Fruit fly (Drosophila melanogaster): ENCODE results near the gene CG7872.

Gene CG7872

DNA sequence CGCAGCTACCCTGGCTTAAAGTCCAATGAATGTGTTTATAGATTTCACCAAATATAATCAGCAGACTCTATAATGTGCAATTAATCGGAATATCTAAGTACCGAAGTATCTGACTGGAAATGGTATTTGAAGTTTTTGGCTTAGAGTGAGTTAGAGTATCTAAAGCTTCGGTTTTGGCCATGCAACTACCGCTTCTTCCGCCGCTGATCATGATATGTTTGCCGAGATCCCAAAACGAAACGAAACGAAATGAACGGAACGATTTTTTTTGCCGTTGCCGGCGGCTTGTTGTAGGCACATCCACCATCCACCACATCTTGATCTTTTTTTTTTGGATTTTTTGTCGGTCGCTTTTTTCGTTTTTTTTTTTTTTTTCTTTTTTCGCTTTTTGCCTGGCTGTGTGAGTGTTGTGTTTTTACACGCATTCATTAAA is 45.0 kb downstream of the CG7872 start (continued):
- peak; percentile 8 for TF ChIP-seq CG31388 (GFP tag; optimal IDR thresholded peaks at IDR 0.05)
- peak; percentile 12 for TF ChIP-seq CG17186 (GFP tag; optimal IDR thresholded peaks at IDR 0.05)
- TF ChIP-seq Aef1 (GFP tag; IDR thresholded peaks at IDR 0.05): peak; percentile 86
- no peak for TF ChIP-seq hbn (GFP tag; IDR thresholded peaks at IDR 0.05; ENCODE audit: partially characterized antibody)
- peak; percentile 78 for TF ChIP-seq Awh (GFP tag; IDR thresholded peaks at IDR 0.05)
- peak; percentile 79 for TF ChIP-seq CG11093 (GFP tag; IDR thresholded peaks at IDR 0.05)
- no peak for TF ChIP-seq CG1832 (GFP tag; optimal IDR thresholded peaks at IDR 0.05)
- TF ChIP-seq danr (GFP tag; IDR thresholded peaks at IDR 0.05): peak; percentile 77
- peak; percentile 71 for TF ChIP-seq CG17385 (GFP tag; optimal IDR thresholded peaks at IDR 0.05)
- no peak for TF ChIP-seq da (GFP tag; optimal IDR thresholded peaks at IDR 0.05)
- peak; percentile 41 for TF ChIP-seq pfk (GFP tag; optimal IDR thresholded peaks at IDR 0.05)
- TF ChIP-seq gcm2 (GFP tag; optimal IDR thresholded peaks at IDR 0.05): peak; percentile 1
- TF ChIP-seq Optix (GFP tag; IDR thresholded peaks at IDR 0.05): peak; percentile 84
- TF ChIP-seq Poxn (GFP tag; IDR thresholded peaks at IDR 0.05): peak; percentile 59
- 0 out of 2 replicates have a peak, but pooled peaks have one; percentile 19 for TF ChIP-seq aop (GFP tag; IDR thresholded peaks at IDR 0.05)
- peak; percentile 77 for TF ChIP-seq Rx (GFP tag; IDR thresholded peaks at IDR 0.05)
- TF ChIP-seq lilli (GFP tag; optimal IDR thresholded peaks at IDR 0.05): peak; percentile 76
- peak; percentile 79 for TF ChIP-seq her (GFP tag; optimal IDR thresholded peaks at IDR 0.05)
- peak; percentile 57 for TF ChIP-seq CG16863 (GFP tag; optimal IDR thresholded peaks at IDR 0.05)
- no peak for TF ChIP-seq CTCF (GFP tag; optimal IDR thresholded peaks at IDR 0.05)
- peak; percentile 32 for TF ChIP-seq CG18011 (GFP tag; optimal IDR thresholded peaks at IDR 0.05)
- no peak for TF ChIP-seq BEAF-32 (GFP tag; optimal IDR thresholded peaks at IDR 0.05)
- peak; percentile 30 for TF ChIP-seq sd (tag; optimal IDR thresholded peaks at IDR 0.05)
- TF ChIP-seq CG18262 (tag; optimal IDR thresholded peaks at IDR 0.05): peak; percentile 66
- peak; percentile 80 for TF ChIP-seq zfh2 (GFP tag; optimal IDR thresholded peaks at IDR 0.05)
- peak; percentile 78 for TF ChIP-seq CG14667 (GFP tag; IDR thresholded peaks at IDR 0.05)
- TF ChIP-seq seq (GFP tag; IDR thresholded peaks at IDR 0.05): peak; percentile 83
- peak; percentile 6 for TF ChIP-seq exex (tag; optimal IDR thresholded peaks at IDR 0.05)
- TF ChIP-seq bsh (GFP tag; optimal IDR thresholded peaks at IDR 0.05): peak; percentile 3 to 71
- TF ChIP-seq cato (GFP tag; optimal IDR thresholded peaks at IDR 0.05; ENCODE audit: borderline replicate concordance): peak; percentile 67
- 0 out of 3 replicates have a peak, but pooled peaks have one; percentile 71 for TF ChIP-seq CG2199 (GFP tag; IDR thresholded peaks at IDR 0.05)
- TF ChIP-seq CG12155 (GFP tag; optimal IDR thresholded peaks at IDR 0.05): peak; percentile 67
- TF ChIP-seq ap (GFP tag; IDR thresholded peaks at IDR 0.05): peak; percentile 69
- TF ChIP-seq wor (GFP tag; IDR thresholded peaks at IDR 0.05): peak; percentile 73
- peak; percentile 57 for TF ChIP-seq CG12942 (GFP tag; optimal IDR thresholded peaks at IDR 0.05)
- TF ChIP-seq CG7786 (GFP tag; optimal IDR thresholded peaks at IDR 0.05): peak; percentile 53
- peak; percentile 46 for TF ChIP-seq MBD-R2 (GFP tag; IDR thresholded peaks at IDR 0.05)
- peak; percentile 77 for TF ChIP-seq CG31224 (GFP tag; IDR thresholded peaks at IDR 0.05)
- TF ChIP-seq ro (GFP tag; IDR thresholded peaks at IDR 0.05): 0 out of 2 replicates have a peak, but pooled peaks have one; percentile 48
- no peak for TF ChIP-seq Scr (GFP tag; IDR thresholded peaks at IDR 0.05; ENCODE audit: partially characterized antibody)
- TF ChIP-seq Sin3A (optimal IDR thresholded peaks at IDR 0.05): no peak
- TF ChIP-seq Dref (GFP tag; IDR thresholded peaks at IDR 0.05): no peak
- peak; percentile 85 for TF ChIP-seq gem (tag; optimal IDR thresholded peaks at IDR 0.05)
- TF ChIP-seq CG12071 (GFP tag; optimal IDR thresholded peaks at IDR 0.05): peak; percentile 73
- TF ChIP-seq dan (GFP tag; IDR thresholded peaks at IDR 0.05): no peak
- TF ChIP-seq Xrp1 (GFP tag; IDR thresholded peaks at IDR 0.05): peak; percentile 85
- no peak for TF ChIP-seq CG8765 (GFP tag; IDR thresholded peaks at IDR 0.05)
- peak; percentile 89 for TF ChIP-seq CG12769 (tag; optimal IDR thresholded peaks at IDR 0.05)
- TF ChIP-seq Jarid2 (GFP tag; optimal IDR thresholded peaks at IDR 0.05): peak; percentile 37
- peak; percentile 68 for TF ChIP-seq wdn (GFP tag; IDR thresholded peaks at IDR 0.05)
- TF ChIP-seq h (optimal IDR thresholded peaks at IDR 0.05): no peak
- TF ChIP-seq CG18619 (GFP tag; optimal IDR thresholded peaks at IDR 0.05): peak; percentile 40
- peak; percentile 39 for TF ChIP-seq psq (GFP tag; optimal IDR thresholded peaks at IDR 0.05)

Measured in whole organism, embryonic.